Worm (Caenorhabditis elegans): Measurements from ENCODE around the gene K04G11.1.

K04G11.1 gene

ce11 chrX:14312416-14312815 is 22.9 kb upstream of the K04G11.1 start:
- TF ChIP-seq ceh-79 (tag; optimal IDR thresholded peaks at IDR 0.05) (no peak), ets-4 (GFP tag; optimal IDR thresholded peaks at IDR 0.05) (no peak), pbrm-1 (GFP tag; IDR thresholded peaks at IDR 0.05) (no peak; the same call in 1 of the 2 replicates), Y67H2A.10 (GFP tag; conservative IDR thresholded peaks at IDR 0.05) (no peak), ZK185.1 (tag; optimal IDR thresholded peaks at IDR 0.05; ENCODE audit: poor library complexity, severe bottlenecking) (peak; percentile 54), aptf-2 (GFP tag; conservative IDR thresholded peaks at IDR 0.05) (no peak), ztf-25 (GFP tag; IDR thresholded peaks at IDR 0.05) (no peak), chd-7 (tag; optimal IDR thresholded peaks at IDR 0.05) (no peak), bed-1 (GFP tag; IDR thresholded peaks at IDR 0.05) (no peak), mxl-1 (tag; optimal IDR thresholded peaks at IDR 0.05) (no peak), nhr-80 (tag; optimal IDR thresholded peaks at IDR 0.05) (peak; percentile 70), K12H6.12 (tag; optimal IDR thresholded peaks at IDR 0.05) (no peak), aptf-3 (GFP tag; IDR thresholded peaks at IDR 0.05) (no peak), T07F8.4 (tag; optimal IDR thresholded peaks at IDR 0.05) (no peak), let-526 (GFP tag; IDR thresholded peaks at IDR 0.05) (no peak), lir-1 (GFP tag; conservative IDR thresholded peaks at IDR 0.05) (no peak), attf-6 (GFP tag; IDR thresholded peaks at IDR 0.05) (no peak), mel-28 (tag; optimal IDR thresholded peaks at IDR 0.05; ENCODE audit: borderline replicate concordance) (no peak), nfya-2 (GFP tag; IDR thresholded peaks at IDR 0.05) (no peak), nhr-120 (GFP tag; IDR thresholded peaks at IDR 0.05) (no peak), lin-26 (GFP tag; IDR thresholded peaks at IDR 0.05) (no peak), F49E8.2 (tag; optimal IDR thresholded peaks at IDR 0.05; ENCODE audit: insufficient read depth) (no peak), hmg-20 (GFP tag; IDR thresholded peaks at IDR 0.05) (no peak), ama-1 (optimal IDR thresholded peaks at IDR 0.05) (no peak), ama-1 (GFP tag; optimal IDR thresholded peaks at IDR 0.05) (no peak), snpc-1.1 (tag; optimal IDR thresholded peaks at IDR 0.05; ENCODE audit: insufficient read depth) (no peak), F22D6.2 (tag; optimal IDR thresholded peaks at IDR 0.05) (no peak), nhr-179 (tag; optimal IDR thresholded peaks at IDR 0.05) (no peak), repo-1 (tag; optimal IDR thresholded peaks at IDR 0.05) (no peak), him-1 (tag; optimal IDR thresholded peaks at IDR 0.05) (no peak), bed-2 (GFP tag; IDR thresholded peaks at IDR 0.05) (no peak), tbp1 (GFP tag; optimal IDR thresholded peaks at IDR 0.05) (no peak), C17E4.6 (GFP tag; IDR thresholded peaks at IDR 0.05) (no peak), ztf-3 (GFP tag; optimal IDR thresholded peaks at IDR 0.05) (no peak), B0019.2 (GFP tag; conservative IDR thresholded peaks at IDR 0.05) (no peak), ztf-6 (GFP tag; IDR thresholded peaks at IDR 0.05) (no peak), B0035.1 (tag; optimal IDR thresholded peaks at IDR 0.05) (no peak), lsl-1 (GFP tag; optimal IDR thresholded peaks at IDR 0.05) (no peak), xnd-1 (tag; optimal IDR thresholded peaks at IDR 0.05) (no peak), efl-1 (GFP tag; optimal IDR thresholded peaks at IDR 0.05) (no peak), Y79H2A.3 (GFP tag; conservative IDR thresholded peaks at IDR 0.05) (no peak), ekl-4 (GFP tag; IDR thresholded peaks at IDR 0.05) (no peak), fkh-3 (tag; optimal IDR thresholded peaks at IDR 0.05) (no peak), snpc-3.4 (tag; optimal IDR thresholded peaks at IDR 0.05) (peak; percentile 9), lin-35 (GFP tag; optimal IDR thresholded peaks at IDR 0.05) (no peak), hlh-12 (tag; optimal IDR thresholded peaks at IDR 0.05) (no peak), B0261.1 (tag; optimal IDR thresholded peaks at IDR 0.05) (no peak), mes-4 (tag; optimal IDR thresholded peaks at IDR 0.05) (no peak), F55B11.4 (tag; optimal IDR thresholded peaks at IDR 0.05; ENCODE audit: borderline replicate concordance, insufficient read depth) (no peak), D2030.7 (GFP tag; IDR thresholded peaks at IDR 0.05) (no peak)
